Fruit fly (Drosophila melanogaster) whole organism, pupa: Measurements from ENCODE around the gene mew.

Experiments used
- CG10348 ChIP-seq: fragments of 200-800 bp; sonication (Bioruptor generic); IDR thresholded peaks from 2 replicates; pipeline ENCODE4 v1.3.6; 2022; ENCODE audit warnings: missing biosample characterization, missing genetic modification characterization
- CG13204 ChIP-seq: fragments of 200-800 bp; sonication (Bioruptor generic); optimal IDR thresholded peaks from 2 replicates; lab custom pipeline; 2018; ENCODE audit warnings: missing biosample characterization, mild to moderate bottlenecking, missing genetic modification characterization, moderate library complexity
- CG17806 ChIP-seq: fragments of 200-800 bp; sonication (Bioruptor generic); optimal IDR thresholded peaks from 2 replicates; lab custom pipeline; 2018; ENCODE audit warnings: missing biosample characterization, mild to moderate bottlenecking, missing genetic modification characterization, moderate library complexity
- CG32121 ChIP-seq: fragments of 200-800 bp; sonication (Bioruptor generic); IDR thresholded peaks from 2 replicates; pipeline ENCODE4 v1.3.6; 2022; ENCODE audit warnings: missing biosample characterization, missing genetic modification characterization
- CG8301 ChIP-seq: fragments of 200-800 bp; sonication (Bioruptor generic); optimal IDR thresholded peaks from 2 replicates; lab custom pipeline; 2018; ENCODE audit warnings: missing biosample characterization, mild to moderate bottlenecking, missing genetic modification characterization
- D1 ChIP-seq: fragments of 200-800 bp; sonication (Bioruptor generic); optimal IDR thresholded peaks from 2 replicates; lab custom pipeline; 2018; ENCODE audit warnings: missing biosample characterization, mild to moderate bottlenecking, missing genetic modification characterization, moderate library complexity
- EcR ChIP-seq: fragments of 200-800 bp; sonication (Bioruptor generic); optimal IDR thresholded peaks from 3 replicates; lab custom pipeline; 2019; ENCODE audit warnings: missing biosample characterization, missing genetic modification characterization, mild to moderate bottlenecking, moderate library complexity, missing genetic modification reagents
- Ets98B ChIP-seq: fragments of 200-800 bp; sonication (Bioruptor generic); IDR thresholded peaks from 2 replicates; pipeline ENCODE4 v1.3.6; 2022; ENCODE audit warnings: missing biosample characterization, missing genetic modification characterization

dm6 chrX:13275139-13275538 lies 16.8 kb upstream of the mew start:
- no peak for TF ChIP-seq D1 (tag; lab: Kevin White, UChicago)
- TF ChIP-seq CG10348 (GFP tag; lab: Robert Waterston, UW) = no peak
- TF ChIP-seq CG8301 (tag; lab: Kevin White, UChicago) = peak; percentile 61
- no peak for TF ChIP-seq Ets98B (GFP tag; lab: Robert Waterston, UW)
- no peak for TF ChIP-seq EcR (GFP tag; lab: Kevin White, UChicago)
- TF ChIP-seq CG17806 (tag; lab: Kevin White, UChicago) = peak; percentile 69
- no peak for TF ChIP-seq CG32121
- TF ChIP-seq CG13204 (GFP tag; lab: Kevin White, UChicago) = peak; percentile 55
